Worm (Caenorhabditis elegans): ENCODE results near the gene popl-7.

DNA sequence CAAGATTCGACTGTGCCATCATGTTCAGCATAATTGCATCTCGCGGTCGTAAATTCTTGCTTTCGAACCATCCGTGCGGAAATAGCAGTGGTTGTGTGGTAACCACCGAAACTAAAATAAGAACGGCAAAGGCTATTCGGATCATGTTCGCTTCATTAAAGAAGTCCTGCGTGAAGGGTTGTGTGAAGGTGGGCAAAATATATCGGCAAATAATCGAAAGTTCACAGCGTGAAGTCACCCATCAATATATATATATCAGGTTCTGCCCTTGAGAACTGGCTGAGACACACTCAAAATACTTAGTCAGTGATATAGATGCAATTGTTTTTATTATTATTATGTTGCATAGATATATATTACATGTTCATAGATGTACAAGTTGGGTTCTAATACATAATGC, 37.5 kb downstream of the popl-7 start, which contains the start of gene Y62E10A.19:
- no peak for TF ChIP-seq K02D7.2 (tag; optimal IDR thresholded peaks at IDR 0.05)
- no peak for TF ChIP-seq syd-9 (tag; optimal IDR thresholded peaks at IDR 0.05)
- no peak for TF ChIP-seq hlh-15 (tag; optimal IDR thresholded peaks at IDR 0.05)
- no peak for TF ChIP-seq pqm-1 (tag; optimal IDR thresholded peaks at IDR 0.05)
- TF ChIP-seq unc-86 (tag; optimal IDR thresholded peaks at IDR 0.05), result no peak
- TF ChIP-seq eyg-1 (tag; optimal IDR thresholded peaks at IDR 0.05), result no peak
- no peak for TF ChIP-seq dmd-4 (tag; optimal IDR thresholded peaks at IDR 0.05; ENCODE audit: borderline replicate concordance)
- TF ChIP-seq ceh-24 (tag; optimal IDR thresholded peaks at IDR 0.05), result no peak
- no peak for TF ChIP-seq unc-42 (tag; optimal IDR thresholded peaks at IDR 0.05)
